Worm (Caenorhabditis elegans): Measurements from ENCODE around the gene sre-2.

DNA sequence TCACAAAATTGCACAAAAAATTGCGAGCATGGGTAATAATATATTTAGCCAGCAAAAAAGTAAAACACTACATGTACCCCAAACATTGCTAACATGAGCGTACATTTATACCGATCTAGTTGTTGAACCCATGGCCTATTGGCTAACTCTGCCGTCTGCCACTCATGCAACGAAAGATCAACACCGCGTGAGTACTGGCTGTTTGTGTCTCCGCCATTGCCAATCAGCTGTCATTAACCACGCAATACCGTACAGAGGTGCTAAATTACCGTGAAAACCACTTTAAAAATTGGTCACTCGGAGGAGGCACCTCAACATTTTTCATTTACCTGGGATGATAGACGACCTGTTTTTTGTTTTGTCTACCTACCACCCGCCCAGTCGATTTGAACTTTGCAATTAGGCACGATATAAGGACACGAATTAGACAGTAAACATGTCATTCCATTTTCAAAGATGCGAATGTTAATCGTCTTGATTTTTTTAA lies 26.6 kb downstream of the sre-2 start, which contains the start of gene K02C4.2:
- peak; percentile 81 for TF ChIP-seq aly-1 (tag; optimal IDR thresholded peaks at IDR 0.05)
- no peak for TF ChIP-seq ama-1 (optimal IDR thresholded peaks at IDR 0.05)
- TF ChIP-seq flt-1 (GFP tag; IDR thresholded peaks at IDR 0.05) = peak; percentile 79
- TF ChIP-seq tra-4 (tag; optimal IDR thresholded peaks at IDR 0.05) = peak; percentile 42
- TF ChIP-seq scrt-1 (GFP tag; IDR thresholded peaks at IDR 0.05) = peak; percentile 80
- TF ChIP-seq ets-7 (tag; optimal IDR thresholded peaks at IDR 0.05) = no peak
- TF ChIP-seq hnd-1 (tag; optimal IDR thresholded peaks at IDR 0.05) = peak; percentile 51
- peak; percentile 69 for TF ChIP-seq tbx-37 (GFP tag; conservative IDR thresholded peaks at IDR 0.05)
